Fruit fly (Drosophila melanogaster): ENCODE data around the gene brv1.

brv1 gene

DNA sequence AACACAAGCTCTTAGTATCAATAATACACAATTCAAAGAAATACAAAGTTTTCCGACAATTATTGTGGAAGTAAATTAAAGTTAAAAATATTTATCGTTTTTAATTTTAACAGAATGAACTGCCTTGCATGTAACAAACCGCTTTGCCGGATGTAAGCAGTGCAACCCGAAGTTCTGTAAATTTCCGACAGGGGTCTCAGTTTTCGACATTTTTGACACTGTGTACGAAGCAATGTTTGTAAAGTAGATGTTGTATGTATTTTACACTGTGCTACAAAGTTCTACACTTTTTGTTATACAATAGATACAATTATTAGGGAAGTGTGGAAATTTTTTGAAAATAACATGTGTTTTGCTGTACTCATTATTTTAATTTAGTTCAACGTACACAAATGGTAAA, 30.2 kb upstream of the brv1 start (continued):
- peak; percentile 65 for TF ChIP-seq tio (GFP tag; optimal IDR thresholded peaks at IDR 0.05)
- peak; percentile 69 to 77 for TF ChIP-seq Hr51 (GFP tag; optimal IDR thresholded peaks at IDR 0.05)
- TF ChIP-seq Sin3A (optimal IDR thresholded peaks at IDR 0.05) = no peak
- peak; percentile 95 for TF ChIP-seq pb (GFP tag; optimal IDR thresholded peaks at IDR 0.05)
- no peak for TF ChIP-seq mld (GFP tag; IDR thresholded peaks at IDR 0.05; ENCODE audit: partially characterized antibody)
- peak; percentile 27 for TF ChIP-seq TFAM (GFP tag; optimal IDR thresholded peaks at IDR 0.05)
- TF ChIP-seq CG15479 (GFP tag; optimal IDR thresholded peaks at IDR 0.05) = no peak
- peak; percentile 86 for TF ChIP-seq CG3281 (GFP tag; optimal IDR thresholded peaks at IDR 0.05)
- peak; percentile 91 for TF ChIP-seq lmd (GFP tag; IDR thresholded peaks at IDR 0.05)
- TF ChIP-seq unpg (GFP tag; optimal IDR thresholded peaks at IDR 0.05) = peak; percentile 88
- peak; percentile 81 for TF ChIP-seq schlank (tag; optimal IDR thresholded peaks at IDR 0.05)
- peak; percentile 86 for TF ChIP-seq HLH54F (GFP tag; optimal IDR thresholded peaks at IDR 0.05)
- TF ChIP-seq zen2 (GFP tag; IDR thresholded peaks at IDR 0.05; ENCODE audit: partially characterized antibody) = no peak
- TF ChIP-seq CG3065 (GFP tag; optimal IDR thresholded peaks at IDR 0.05) = peak; percentile 70
- TF ChIP-seq CG17612 (GFP tag; IDR thresholded peaks at IDR 0.05) = peak; percentile 78
- TF ChIP-seq CHES-1-like (GFP tag; optimal IDR thresholded peaks at IDR 0.05) = peak; percentile 85
- no peak for TF ChIP-seq CG10431 (GFP tag; optimal IDR thresholded peaks at IDR 0.05)
- TF ChIP-seq CTCF (GFP tag; optimal IDR thresholded peaks at IDR 0.05) = peak; percentile 94
- TF ChIP-seq CG12219 (GFP tag; optimal IDR thresholded peaks at IDR 0.05) = peak; percentile 55
- peak; percentile 97 for TF ChIP-seq CG32532 (GFP tag; IDR thresholded peaks at IDR 0.05)
- TF ChIP-seq pum (GFP tag; optimal IDR thresholded peaks at IDR 0.05) = peak; percentile 94
- TF ChIP-seq Eip74EF (GFP tag; optimal IDR thresholded peaks at IDR 0.05) = no peak
- TF ChIP-seq CG43689 (GFP tag; IDR thresholded peaks at IDR 0.05) = peak; percentile 88
- TF ChIP-seq CG6813 (GFP tag; optimal IDR thresholded peaks at IDR 0.05) = peak; percentile 76
- TF ChIP-seq tup (GFP tag; optimal IDR thresholded peaks at IDR 0.05) = no peak
- peak; percentile 54 for TF ChIP-seq CG2202 (tag; optimal IDR thresholded peaks at IDR 0.05)
- TF ChIP-seq ci (GFP tag; IDR thresholded peaks at IDR 0.05) = peak; percentile 96
- peak; percentile 27 for TF ChIP-seq tap (tag; optimal IDR thresholded peaks at IDR 0.05)
- TF ChIP-seq D (optimal IDR thresholded peaks at IDR 0.05) = no peak
- TF ChIP-seq D (GFP tag; optimal IDR thresholded peaks at IDR 0.05) = peak; percentile 73
- peak; percentile 97 for TF ChIP-seq CG10654 (GFP tag; optimal IDR thresholded peaks at IDR 0.05)
- no peak; the same call in 1 of the 2 replicates for TF ChIP-seq crol (GFP tag; IDR thresholded peaks at IDR 0.05)
- TF ChIP-seq CG6689 (GFP tag; IDR thresholded peaks at IDR 0.05) = peak; percentile 78
- TF ChIP-seq trem (tag; optimal IDR thresholded peaks at IDR 0.05) = peak; percentile 75
- no peak for TF ChIP-seq abd-A (tag; optimal IDR thresholded peaks at IDR 0.05)
- no peak for TF ChIP-seq zf30C (GFP tag; optimal IDR thresholded peaks at IDR 0.05)
- peak; percentile 81 for TF ChIP-seq D19B (GFP tag; optimal IDR thresholded peaks at IDR 0.05)
- TF ChIP-seq CG18476 (GFP tag; optimal IDR thresholded peaks at IDR 0.05) = peak; percentile 73
- TF ChIP-seq CG17361 (GFP tag; IDR thresholded peaks at IDR 0.05) = peak; percentile 86
- no peak for TF ChIP-seq chm (GFP tag; IDR thresholded peaks at IDR 0.05)
- peak; percentile 76 for TF ChIP-seq CG15514 (GFP tag; optimal IDR thresholded peaks at IDR 0.05)
- TF ChIP-seq CG7786 (GFP tag; optimal IDR thresholded peaks at IDR 0.05) = peak; percentile 71
- TF ChIP-seq disco-r (GFP tag; optimal IDR thresholded peaks at IDR 0.05) = peak; percentile 93
- no peak for TF ChIP-seq nerfin-2 (GFP tag; IDR thresholded peaks at IDR 0.05; ENCODE audit: partially characterized antibody)
- peak; percentile 40 for TF ChIP-seq pita (GFP tag; optimal IDR thresholded peaks at IDR 0.05)
- peak; percentile 78 for TF ChIP-seq CG13894 (tag; optimal IDR thresholded peaks at IDR 0.05)
- peak; percentile 60; the same call in 1 of the 2 replicates for TF ChIP-seq seq (GFP tag; IDR thresholded peaks at IDR 0.05)
- TF ChIP-seq CG13624 (GFP tag; optimal IDR thresholded peaks at IDR 0.05) = peak; percentile 94
- peak; percentile 88 for TF ChIP-seq CG8089 (GFP tag; optimal IDR thresholded peaks at IDR 0.05)
- TF ChIP-seq CG8281 (tag; optimal IDR thresholded peaks at IDR 0.05) = peak; percentile 61
- TF ChIP-seq ems (GFP tag; optimal IDR thresholded peaks at IDR 0.05) = peak; percentile 89
- TF ChIP-seq ac (GFP tag; optimal IDR thresholded peaks at IDR 0.05) = peak; percentile 27

Data from whole organism, embryonic.